Worm (Caenorhabditis elegans): ENCODE data around the gene pot-3.

Gene pot-3

ce11 chrIII:13762046-13762445 is 18.0 kb upstream of the pot-3 start, which contains the start of gene dbn-1:
Gene dbn-1, minus strand, starts transcription at chrIII:13762069.
- no peak for TF ChIP-seq snpc-4 (tag; optimal IDR thresholded peaks at IDR 0.05)
- TF ChIP-seq sptf-1 (tag; optimal IDR thresholded peaks at IDR 0.05): no peak
- TF ChIP-seq nhr-2 (tag; optimal IDR thresholded peaks at IDR 0.05): no peak
- no peak for TF ChIP-seq ces-1 (GFP tag; optimal IDR thresholded peaks at IDR 0.05)
- TF ChIP-seq blmp-1 (tag; optimal IDR thresholded peaks at IDR 0.05): no peak
- TF ChIP-seq lin-13 (tag; optimal IDR thresholded peaks at IDR 0.05): no peak
- no peak for TF ChIP-seq M03D4.4 (tag; optimal IDR thresholded peaks at IDR 0.05)
- no peak for TF ChIP-seq nhr-28 (tag; optimal IDR thresholded peaks at IDR 0.05)
- no peak for TF ChIP-seq lsy-2 (tag; optimal IDR thresholded peaks at IDR 0.05)
- TF ChIP-seq flh-1 (GFP tag; optimal IDR thresholded peaks at IDR 0.05): no peak
- no peak for TF ChIP-seq unc-62 (GFP tag; optimal IDR thresholded peaks at IDR 0.05)
- no peak for TF ChIP-seq unc-120 (tag; optimal IDR thresholded peaks at IDR 0.05; ENCODE audit: poor library complexity, severe bottlenecking)
- TF ChIP-seq mls-2 (tag; optimal IDR thresholded peaks at IDR 0.05): no peak
- no peak for TF ChIP-seq elt-3 (tag; optimal IDR thresholded peaks at IDR 0.05)
- no peak for TF ChIP-seq ceh-39 (tag; optimal IDR thresholded peaks at IDR 0.05)
- TF ChIP-seq nhr-76 (tag; optimal IDR thresholded peaks at IDR 0.05): no peak
- no peak for TF ChIP-seq cnd-1 (tag; optimal IDR thresholded peaks at IDR 0.05)

DNA sequence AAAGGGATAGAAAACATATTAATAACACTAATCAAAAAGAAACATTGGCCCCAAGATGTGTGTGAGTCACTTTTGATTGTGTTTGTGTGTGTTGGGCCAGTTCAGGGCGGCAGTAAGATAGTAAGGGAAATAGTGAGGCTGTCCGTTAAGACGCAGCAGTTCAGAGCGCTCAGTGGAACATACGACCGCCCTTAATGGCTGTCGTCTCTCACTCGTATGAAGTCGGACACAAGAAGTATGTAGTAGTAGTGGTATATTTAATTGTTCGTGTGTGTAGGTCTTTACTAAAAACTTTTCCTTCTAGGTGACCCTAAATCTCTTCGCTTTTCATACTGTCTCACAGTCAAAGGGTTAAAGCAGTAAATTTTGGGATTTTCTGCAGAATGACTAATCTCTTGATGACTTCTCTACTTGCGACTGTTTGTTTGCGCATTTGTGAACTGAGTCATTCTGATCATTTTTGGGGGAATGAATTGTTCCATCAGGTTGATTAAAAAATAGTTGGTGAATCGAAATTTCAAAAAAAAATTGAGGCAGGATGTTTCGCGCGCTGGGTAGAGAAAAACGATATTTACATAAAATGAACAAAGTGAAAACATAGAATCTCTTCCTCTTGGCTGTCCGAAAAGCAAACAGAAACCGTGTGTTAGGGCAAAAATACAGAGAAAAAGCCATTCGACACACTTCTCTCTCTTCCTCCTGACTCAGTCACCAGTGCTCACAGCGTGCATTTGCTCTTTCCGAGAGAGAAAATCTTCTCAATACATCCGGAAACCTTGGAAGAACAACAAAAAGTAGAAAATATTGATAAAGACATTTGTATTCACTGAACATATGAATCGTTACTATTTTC is 16.5 kb upstream of the pot-3 start:
- TF ChIP-seq mls-2 (tag; optimal IDR thresholded peaks at IDR 0.05) (peak; percentile 17), drap-1 (GFP tag; optimal IDR thresholded peaks at IDR 0.05) (no peak)

DNA sequence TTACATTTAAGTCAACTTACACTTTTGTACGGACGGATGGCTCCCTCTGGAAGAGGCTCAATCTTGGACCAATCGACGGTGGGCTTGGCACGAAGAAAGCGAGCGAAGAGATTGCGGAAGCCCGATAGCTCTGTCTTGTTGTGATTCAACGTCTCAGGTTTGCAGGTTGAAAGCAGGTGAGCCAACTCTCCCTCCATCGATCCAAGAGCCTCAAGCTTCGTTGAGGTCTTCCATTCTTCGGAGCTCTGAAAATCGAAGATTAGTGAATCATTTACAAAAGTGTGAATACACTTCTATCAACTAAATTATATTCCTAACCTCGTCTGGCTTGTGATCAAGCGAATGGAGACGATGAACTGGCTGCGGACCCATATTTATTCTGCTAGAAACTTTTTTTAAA is 14.2 kb upstream of the pot-3 start:
- TF ChIP-seq bed-3 (GFP tag; optimal IDR thresholded peaks at IDR 0.05): no peak
- no peak for TF ChIP-seq nhr-12 (tag; optimal IDR thresholded peaks at IDR 0.05)
- TF ChIP-seq nhr-2 (tag; optimal IDR thresholded peaks at IDR 0.05): no peak
- no peak for TF ChIP-seq ceh-83 (GFP tag; optimal IDR thresholded peaks at IDR 0.05)
- no peak for TF ChIP-seq nhr-237 (tag; optimal IDR thresholded peaks at IDR 0.05)
- TF ChIP-seq sptf-1 (tag; optimal IDR thresholded peaks at IDR 0.05): no peak
- no peak for TF ChIP-seq hlh-1 (tag; optimal IDR thresholded peaks at IDR 0.05)
- TF ChIP-seq mep-1 (tag; optimal IDR thresholded peaks at IDR 0.05): no peak
- TF ChIP-seq lin-13 (tag; optimal IDR thresholded peaks at IDR 0.05): no peak
- TF ChIP-seq nhr-28 (tag; optimal IDR thresholded peaks at IDR 0.05): no peak
- TF ChIP-seq tbx-8 (GFP tag; optimal IDR thresholded peaks at IDR 0.05): no peak
- no peak for TF ChIP-seq unc-120 (tag; optimal IDR thresholded peaks at IDR 0.05; ENCODE audit: poor library complexity, severe bottlenecking)
- no peak for TF ChIP-seq unc-62 (GFP tag; optimal IDR thresholded peaks at IDR 0.05)
- no peak for TF ChIP-seq mab-5 (tag; optimal IDR thresholded peaks at IDR 0.05)
- TF ChIP-seq elt-3 (tag; optimal IDR thresholded peaks at IDR 0.05): no peak

ce11 chrIII:13766704-13767323 is 13.2 kb upstream of the pot-3 start:
- TF ChIP-seq unc-62 (GFP tag; optimal IDR thresholded peaks at IDR 0.05) (no peak), hlh-1 (tag; optimal IDR thresholded peaks at IDR 0.05) (peak; percentile 1), nhr-12 (tag; optimal IDR thresholded peaks at IDR 0.05) (no peak)

ce11 chrIII:13768074-13768662 is 11.8 kb upstream of the pot-3 start, which contains the start of gene rml-1:
Gene rml-1, minus strand, starts transcription at chrIII:13768092.
- TF ChIP-seq hlh-1 (tag; optimal IDR thresholded peaks at IDR 0.05): peak; percentile 84
- TF ChIP-seq mls-2 (tag; optimal IDR thresholded peaks at IDR 0.05): no peak
- TF ChIP-seq mep-1 (tag; optimal IDR thresholded peaks at IDR 0.05): peak; percentile 24

ce11 chrIII:13770017-13770416 is 10.0 kb upstream of the pot-3 start:
- no peak for TF ChIP-seq nhr-237 (tag; optimal IDR thresholded peaks at IDR 0.05)
- TF ChIP-seq nhr-28 (tag; optimal IDR thresholded peaks at IDR 0.05): no peak
- no peak for TF ChIP-seq unc-120 (tag; optimal IDR thresholded peaks at IDR 0.05; ENCODE audit: poor library complexity, severe bottlenecking)
- TF ChIP-seq unc-39 (tag; optimal IDR thresholded peaks at IDR 0.05): no peak
- no peak for TF ChIP-seq snpc-4 (tag; optimal IDR thresholded peaks at IDR 0.05)
- no peak for TF ChIP-seq nhr-76 (tag; optimal IDR thresholded peaks at IDR 0.05)
- no peak for TF ChIP-seq blmp-1 (tag; optimal IDR thresholded peaks at IDR 0.05)
- no peak for TF ChIP-seq ham-2 (GFP tag; optimal IDR thresholded peaks at IDR 0.05)
- TF ChIP-seq hlh-1 (tag; optimal IDR thresholded peaks at IDR 0.05): no peak
- TF ChIP-seq bed-3 (GFP tag; optimal IDR thresholded peaks at IDR 0.05): no peak
- no peak for TF ChIP-seq nhr-2 (tag; optimal IDR thresholded peaks at IDR 0.05)
- TF ChIP-seq sem-2 (GFP tag; optimal IDR thresholded peaks at IDR 0.05): no peak
- TF ChIP-seq ceh-43 (GFP tag; optimal IDR thresholded peaks at IDR 0.05): no peak
- no peak for TF ChIP-seq tbx-8 (GFP tag; optimal IDR thresholded peaks at IDR 0.05)
- no peak for TF ChIP-seq pha-4 (tag; optimal IDR thresholded peaks at IDR 0.05)
- no peak for TF ChIP-seq cnd-1 (tag; optimal IDR thresholded peaks at IDR 0.05)
- TF ChIP-seq sptf-1 (tag; optimal IDR thresholded peaks at IDR 0.05): no peak
- no peak for TF ChIP-seq mep-1 (tag; optimal IDR thresholded peaks at IDR 0.05)
- no peak for TF ChIP-seq ztf-11 (tag; optimal IDR thresholded peaks at IDR 0.05)

All from whole organism, mixed stage, embryonic.